Fruit fly (Drosophila melanogaster) whole organism, wandering third instar larva: Measurements from ENCODE around the gene Rsod.

Experiments
- Abd-B ChIP-seq: fragments of >200 bp; optimal IDR thresholded peaks from 2 replicates; lab custom pipeline; 2017; ENCODE audit warnings: missing biosample characterization, missing genetic modification characterization
- CG32264 ChIP-seq: fragments of 200-800 bp; sonication (Bioruptor generic); optimal IDR thresholded peaks from 2 replicates; lab custom pipeline; 2016; ENCODE audit warnings: missing biosample characterization, missing genetic modification characterization
- CG9705 ChIP-seq: fragments of 200-800 bp; sonication (Bioruptor generic); optimal IDR thresholded peaks from 2 replicates; lab custom pipeline; 2018; ENCODE audit warnings: missing biosample characterization, mild to moderate bottlenecking, missing genetic modification characterization
- Dfd ChIP-seq: fragments of >200 bp; optimal IDR thresholded peaks from 2 replicates; lab custom pipeline; 2017; ENCODE audit warnings: missing biosample characterization, missing genetic modification characterization
- Dif ChIP-seq: fragments of 200-275, 200-300 bp; sonication (Bioruptor generic); optimal IDR thresholded peaks from 2 replicates; lab custom pipeline; 2018; ENCODE audit warnings: missing biosample characterization, missing genetic modification characterization; ENCODE audit not compliant: partially characterized antibody
- GATAd ChIP-seq: sonication (Bioruptor generic); optimal IDR thresholded peaks from 2 replicates; lab custom pipeline; 2016; ENCODE audit warnings: missing biosample characterization, missing genetic modification characterization
- HLH106 ChIP-seq: fragments of 200-800 bp; optimal IDR thresholded peaks from 3 replicates; lab custom pipeline; 2019; ENCODE audit warnings: missing biosample characterization, mild to moderate bottlenecking, missing genetic modification characterization, moderate library complexity
- Hnf4 ChIP-seq: fragments of 200-800 bp; sonication (Bioruptor generic); optimal IDR thresholded peaks from 2 replicates; lab custom pipeline; 2016; ENCODE audit warnings: missing biosample characterization, mild to moderate bottlenecking, missing genetic modification characterization
- Hr78 ChIP-seq: fragments of >200 bp; optimal IDR thresholded peaks from 2 replicates; lab custom pipeline; 2017; ENCODE audit warnings: missing biosample characterization, missing genetic modification characterization
- Hr83 ChIP-seq: fragments of 200-300 bp; sonication (Bioruptor generic); optimal IDR thresholded peaks from 2 replicates; lab custom pipeline; 2016; ENCODE audit warnings: missing biosample characterization, mild to moderate bottlenecking, missing genetic modification characterization, moderate library complexity; ENCODE audit not compliant: poor library complexity, severe bottlenecking
- Mio ChIP-seq: sonication (Bioruptor generic); optimal IDR thresholded peaks from 2 replicates; lab custom pipeline; 2016; ENCODE audit warnings: missing biosample characterization, missing genetic modification characterization
- Myc ChIP-seq: fragments of >200 bp; optimal IDR thresholded peaks from 2 replicates; lab custom pipeline; 2017
- N ChIP-seq: fragments of >200 bp; optimal IDR thresholded peaks from 2 replicates; lab custom pipeline; 2018; ENCODE audit warnings: missing biosample characterization, missing external identifiers, missing genetic modification characterization
- OdsH ChIP-seq: fragments of 200-800 bp; sonication (Bioruptor generic); optimal IDR thresholded peaks from 2 replicates; lab custom pipeline; 2016; ENCODE audit warnings: missing biosample characterization, mild to moderate bottlenecking, missing genetic modification characterization
- Rel ChIP-seq, 2 experiments: fragments of 200-800 bp; sonication (Bioruptor generic) in 1 of 2; optimal IDR thresholded peaks; 2 replicates in 1 of 2; 3 replicates in 1 of 2; lab custom pipeline; 2016 to 2019; ENCODE audit warnings: mild to moderate bottlenecking in 2 of 2, missing biosample characterization in 2 of 2, missing genetic modification characterization in 2 of 2, moderate library complexity in 1 of 2
- Sp1 ChIP-seq: fragments of 200-800 bp; sonication (Bioruptor generic); optimal IDR thresholded peaks from 3 replicates; lab custom pipeline; 2019; ENCODE audit warnings: missing biosample characterization, mild to moderate bottlenecking, missing genetic modification characterization, moderate library complexity
- br ChIP-seq: fragments of 200-800 bp; sonication (Bioruptor generic); optimal IDR thresholded peaks from 2 replicates; lab custom pipeline; 2016; ENCODE audit warnings: missing biosample characterization, missing genetic modification characterization
- brk ChIP-seq: fragments of 200-800 bp; sonication (Bioruptor generic); optimal IDR thresholded peaks from 2 replicates; lab custom pipeline; 2016; ENCODE audit warnings: missing biosample characterization, mild to moderate bottlenecking, missing genetic modification characterization
- dl ChIP-seq, 2 experiments: fragments of 175-275, 200-275 bp in 1 of 2; fragments of 200-275 bp in 1 of 2; sonication (Bioruptor generic); optimal IDR thresholded peaks; lab custom pipeline; 2018; ENCODE audit warnings: mild to moderate bottlenecking in 2 of 2, missing biosample characterization in 2 of 2, missing genetic modification characterization in 2 of 2, moderate library complexity in 2 of 2; ENCODE audit not compliant: partially characterized antibody in 2 of 2, insufficient read depth in 1 of 2
- dmrt93B ChIP-seq: fragments of 200-800 bp; sonication (Bioruptor generic); optimal IDR thresholded peaks from 2 replicates; lab custom pipeline; 2018; ENCODE audit warnings: missing biosample characterization, mild to moderate bottlenecking, missing genetic modification characterization
- dsf ChIP-seq: sonication (Bioruptor generic); optimal IDR thresholded peaks from 2 replicates; lab custom pipeline; 2016; ENCODE audit warnings: missing biosample characterization, missing genetic modification characterization, borderline replicate concordance
- ey ChIP-seq: fragments of 200-800 bp; sonication (Bioruptor generic); optimal IDR thresholded peaks from 2 replicates; lab custom pipeline; 2016; ENCODE audit warnings: missing biosample characterization, missing genetic modification characterization
- foxo ChIP-seq, 2 experiments: fragments of 200-800 bp; sonication (Bioruptor generic); optimal IDR thresholded peaks; 2 replicates in 1 of 2; 3 replicates in 1 of 2; lab custom pipeline; 2016 to 2017; ENCODE audit warnings: missing biosample characterization in 2 of 2, missing genetic modification characterization in 2 of 2
- fru ChIP-seq: fragments of 200-800 bp; sonication (Bioruptor generic); optimal IDR thresholded peaks from 3 replicates; lab custom pipeline; 2016; ENCODE audit warnings: missing biosample characterization, mild to moderate bottlenecking, missing genetic modification characterization
- jim ChIP-seq: fragments of 175-275, 200-325 bp; sonication (Bioruptor generic); optimal IDR thresholded peaks from 2 replicates; lab custom pipeline; 2016; ENCODE audit warnings: missing biosample characterization, mild to moderate bottlenecking, missing genetic modification characterization
- lola ChIP-seq: fragments of >200 bp; optimal IDR thresholded peaks from 2 replicates; lab custom pipeline; 2017; ENCODE audit warnings: missing biosample characterization, missing genetic modification characterization
- pan ChIP-seq: fragments of >200 bp; optimal IDR thresholded peaks from 2 replicates; lab custom pipeline; 2017
- psq ChIP-seq: fragments of 200-800 bp; sonication (Bioruptor generic); optimal IDR thresholded peaks from 3 replicates; lab custom pipeline; 2017; ENCODE audit warnings: missing biosample characterization, mild to moderate bottlenecking, missing genetic modification characterization, moderate library complexity
- rgr ChIP-seq: fragments of 200-800 bp; sonication (Bioruptor generic); optimal IDR thresholded peaks from 3 replicates; lab custom pipeline; 2016; ENCODE audit warnings: missing biosample characterization, mild to moderate bottlenecking, missing genetic modification characterization
- sv ChIP-seq: fragments of 200-800 bp; sonication (Bioruptor generic); optimal IDR thresholded peaks from 3 replicates; lab custom pipeline; 2016; ENCODE audit warnings: missing biosample characterization, missing genetic modification characterization
- tai ChIP-seq: sonication (Bioruptor generic); optimal IDR thresholded peaks from 2 replicates; lab custom pipeline; 2016; ENCODE audit warnings: missing biosample characterization, missing genetic modification characterization
- usp ChIP-seq: fragments of >200 bp; optimal IDR thresholded peaks from 2 replicates; lab custom pipeline; 2017; ENCODE audit warnings: missing biosample characterization, missing genetic modification characterization

The Rsod gene

DNA sequence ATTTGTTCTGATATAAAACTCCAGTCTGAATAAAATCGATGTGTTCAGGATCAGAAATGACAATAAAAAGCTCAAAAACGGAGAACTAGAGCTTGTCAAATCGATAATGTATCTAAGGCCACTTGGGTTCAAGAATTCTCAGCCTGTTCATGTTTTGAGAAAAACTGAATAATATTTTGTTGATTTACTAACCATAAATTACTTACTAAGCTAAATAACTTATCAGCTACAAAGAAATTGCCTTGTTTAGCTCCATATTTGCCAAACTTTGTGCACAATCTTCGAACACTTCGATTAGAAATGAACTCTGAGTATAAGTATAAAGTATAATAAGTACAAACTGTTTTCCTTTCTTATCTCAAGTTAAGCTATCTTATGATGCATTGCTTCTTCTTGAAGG lies 38.7 kb downstream of the Rsod start, which contains the start of gene CG31029:
Gene CG31029, minus strand, starts transcription at position 101 of the 400 bp plus-strand sequence.
- TF ChIP-seq brk (no peak), CG9705 (GFP tag; lab: Kevin White, UChicago) (no peak), lola (no peak), Hnf4 (GFP tag; lab: Kevin White, UChicago) (no peak), jim (GFP tag; lab: Kevin White, UChicago) (no peak), Sp1 (GFP tag; lab: Kevin White, UChicago) (no peak), br (no peak), pan (lab: Kevin White, UChicago) (no peak), psq (no peak), dl (GFP tag; optimal IDR thresholded peaks at IDR 0.05; lab: Kevin White, UChicago; ENCODE audit: insufficient read depth in 1 of 2, partially characterized antibody in 2 of 2) (no peak), Hr83 (GFP tag; lab: Kevin White, UChicago) (no peak), dsf (GFP tag; lab: Kevin White, UChicago) (no peak), Dfd (GFP tag; lab: Kevin White, UChicago) (no peak), fru (no peak), Myc (lab: Kevin White, UChicago) (no peak), Abd-B (GFP tag; lab: Kevin White, UChicago) (no peak)

DNA sequence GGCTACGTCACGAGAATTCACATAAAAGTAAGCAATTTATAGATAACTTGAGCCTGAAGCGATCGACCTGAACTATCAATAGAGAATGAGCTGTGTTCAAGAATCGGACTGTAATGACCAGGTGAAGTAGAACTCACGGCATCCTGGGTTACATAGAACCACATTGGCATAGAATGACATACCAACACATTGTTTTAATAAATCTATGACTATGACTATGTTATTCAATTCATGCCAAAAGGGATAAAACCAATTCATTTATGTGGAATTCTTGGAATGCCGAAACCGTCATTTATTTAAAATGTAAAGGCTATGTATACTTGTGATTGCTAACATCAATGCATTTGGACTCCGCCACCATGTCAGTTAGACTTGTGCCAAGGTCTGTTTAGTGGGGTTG lies 42.0 kb downstream of the Rsod start, which contains the start of gene Ppi1:
Gene Ppi1, minus strand, starts transcription at position 101 of the 400 bp plus-strand sequence.
- TF ChIP-seq dmrt93B (GFP tag; lab: Kevin White, UChicago) (no peak), Myc (lab: Kevin White, UChicago) (no peak), Dif (GFP tag; lab: Kevin White, UChicago) (no peak), N (no peak), Sp1 (GFP tag; lab: Kevin White, UChicago) (no peak), dl (GFP tag; optimal IDR thresholded peaks at IDR 0.05; lab: Kevin White, UChicago; ENCODE audit: insufficient read depth in 1 of 2, partially characterized antibody in 2 of 2) (no peak), GATAd (GFP tag; lab: Kevin White, UChicago) (no peak), psq (no peak), Rel (GFP tag; optimal IDR thresholded peaks at IDR 0.05; lab: Kevin White, UChicago) (no peak), Rel (tag; optimal IDR thresholded peaks at IDR 0.05; lab: Kevin White, UChicago) (no peak), Hnf4 (GFP tag; lab: Kevin White, UChicago) (no peak), OdsH (GFP tag; lab: Kevin White, UChicago) (no peak), jim (GFP tag; lab: Kevin White, UChicago) (no peak), Hr83 (GFP tag; lab: Kevin White, UChicago) (no peak), ey (no peak), CG32264 (GFP tag; lab: Kevin White, UChicago) (no peak), Mio (GFP tag; lab: Kevin White, UChicago) (no peak), sv (no peak)

DNA sequence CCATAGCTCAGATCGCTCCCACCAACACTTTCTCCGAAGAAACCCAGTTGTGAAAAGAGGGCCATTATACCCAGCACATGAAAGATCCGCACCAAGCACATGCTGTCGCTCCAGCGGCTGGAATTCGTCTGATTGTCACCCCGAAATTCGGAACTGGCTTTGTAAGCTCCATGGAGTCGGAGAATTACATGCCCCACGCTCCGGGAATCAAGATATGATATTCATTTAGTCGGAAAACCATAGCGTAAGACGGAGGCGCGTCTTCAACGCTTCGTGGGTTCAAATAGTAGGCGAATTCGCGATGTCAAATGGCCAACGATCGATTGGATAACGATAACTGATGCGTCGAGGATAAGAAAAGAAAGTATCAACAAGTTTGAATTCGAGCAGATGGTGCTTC lies 46.4 kb downstream of the Rsod start, which contains the start of gene CG45073:
Gene CG45073, minus strand, starts transcription at position 101 of the 400 bp plus-strand sequence.
- TF ChIP-seq tai (GFP tag; lab: Kevin White, UChicago) = no peak
- no peak for TF ChIP-seq Rel (GFP tag; optimal IDR thresholded peaks at IDR 0.05; lab: Kevin White, UChicago)
- no peak for TF ChIP-seq Rel (tag; optimal IDR thresholded peaks at IDR 0.05; lab: Kevin White, UChicago)
- no peak for TF ChIP-seq rgr (GFP tag; lab: Kevin White, UChicago)
- no peak for TF ChIP-seq usp (GFP tag; lab: Kevin White, UChicago)
- no peak for TF ChIP-seq jim (GFP tag; lab: Kevin White, UChicago)
- no peak for TF ChIP-seq Sp1 (GFP tag; lab: Kevin White, UChicago)
- no peak for TF ChIP-seq lola
- TF ChIP-seq foxo (GFP tag; optimal IDR thresholded peaks at IDR 0.05; lab: Kevin White, UChicago) = no peak
- TF ChIP-seq Dfd (GFP tag; lab: Kevin White, UChicago) = no peak
- TF ChIP-seq dsf (GFP tag; lab: Kevin White, UChicago) = no peak
- TF ChIP-seq Mio (GFP tag; lab: Kevin White, UChicago) = no peak
- no peak for TF ChIP-seq CG9705 (GFP tag; lab: Kevin White, UChicago)
- TF ChIP-seq HLH106 (tag; lab: Kevin White, UChicago) = no peak
- no peak for TF ChIP-seq Hnf4 (GFP tag; lab: Kevin White, UChicago)
- TF ChIP-seq Hr78 = no peak
- TF ChIP-seq dl (GFP tag; optimal IDR thresholded peaks at IDR 0.05; lab: Kevin White, UChicago; ENCODE audit: insufficient read depth in 1 of 2, partially characterized antibody in 2 of 2) = no peak

DNA sequence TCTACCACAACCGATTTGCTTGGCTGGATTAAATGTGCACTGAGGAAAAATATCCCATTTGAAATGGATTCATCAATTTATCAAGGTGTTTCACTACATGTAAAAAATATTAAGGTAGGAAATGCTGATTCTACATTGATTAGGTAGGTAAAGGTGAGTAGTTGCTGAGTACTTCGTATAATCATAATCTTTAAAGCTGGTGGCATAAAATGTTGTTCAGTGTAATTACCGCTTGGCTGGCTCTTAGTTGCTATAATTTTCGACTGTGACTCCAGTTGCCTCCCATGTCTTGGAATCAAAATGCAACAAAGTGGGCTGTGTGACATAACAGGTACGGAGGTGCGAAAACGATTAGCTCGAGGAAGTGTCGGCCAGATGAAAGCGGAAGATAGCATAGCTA lies 47.8 kb downstream of the Rsod start, which contains the start of gene CG45072:
Gene CG45072, minus strand, starts transcription at position 101 of the 400 bp plus-strand sequence.
- TF ChIP-seq foxo (GFP tag; optimal IDR thresholded peaks at IDR 0.05; lab: Kevin White, UChicago) = no peak
- TF ChIP-seq ey = no peak
